Fruit fly (Drosophila melanogaster) whole organism, embryonic: ENCODE data around the gene CG4218.
A peak's percentile ranks its signal among the peaks of the same experiment; 100 is the strongest.

Source experiments
- Asciz ChIP-seq: fragments of 200-800 bp; sonication (Bioruptor generic); optimal IDR thresholded peaks from 2 replicates; lab custom pipeline; 2017; ENCODE audit warnings: missing biosample characterization, mild to moderate bottlenecking, missing genetic modification characterization, missing genetic modification reagents
- B-H1 ChIP-seq: fragments of 200-800 bp; sonication (Bioruptor generic); IDR thresholded peaks from 3 replicates; pipeline ENCODE4 v1.3.6; 2022; ENCODE audit warnings: missing biosample characterization, missing genetic modification characterization
- BtbVII ChIP-seq: fragments of 200-800 bp; sonication (Bioruptor generic); optimal IDR thresholded peaks from 3 replicates; lab custom pipeline; 2017; ENCODE audit warnings: missing biosample characterization, mild to moderate bottlenecking, missing genetic modification characterization
- CG10431 ChIP-seq: fragments of 200-800 bp; sonication (Bioruptor generic); optimal IDR thresholded peaks from 3 replicates; lab custom pipeline; 2018; ENCODE audit warnings: missing biosample characterization, mild to moderate bottlenecking, missing genetic modification characterization
- CG11695 ChIP-seq: fragments of 200-800 bp; sonication (Bioruptor generic); IDR thresholded peaks from 3 replicates; pipeline ENCODE4 v1.3.6; 2022; ENCODE audit warnings: missing biosample characterization, missing genetic modification characterization
- CG11696 ChIP-seq: fragments of 200-800 bp; sonication (Bioruptor generic); IDR thresholded peaks from 2 replicates; pipeline ENCODE4 v1.3.6; 2022; ENCODE audit warnings: missing biosample characterization, missing genetic modification characterization
- CG12236 ChIP-seq: fragments of 200-800 bp; sonication (Bioruptor generic); optimal IDR thresholded peaks from 2 replicates; lab custom pipeline; 2016; ENCODE audit warnings: missing biosample characterization, missing genetic modification characterization
- CG1233 ChIP-seq: fragments of 200-800 bp; sonication (Bioruptor generic); optimal IDR thresholded peaks from 4 replicates; lab custom pipeline; 2018; ENCODE audit warnings: missing biosample characterization, mild to moderate bottlenecking, missing genetic modification characterization
- CG12391 ChIP-seq: fragments of 200-800 bp; sonication (Bioruptor generic); optimal IDR thresholded peaks from 3 replicates; lab custom pipeline; 2018; ENCODE audit warnings: missing biosample characterization, mild to moderate bottlenecking, missing genetic modification characterization, moderate library complexity
- CG13424 ChIP-seq: fragments of 200-800 bp; sonication (Bioruptor generic); optimal IDR thresholded peaks from 2 replicates; lab custom pipeline; 2019; ENCODE audit warnings: missing biosample characterization, mild to moderate bottlenecking, missing genetic modification characterization, moderate library complexity
- CG14667 ChIP-seq: fragments of 200-800 bp; sonication (Bioruptor generic); IDR thresholded peaks from 2 replicates; pipeline ENCODE4 v1.3.6; 2022; ENCODE audit warnings: missing biosample characterization, missing genetic modification characterization
- CG17328 ChIP-seq: fragments of 200-800 bp; sonication (Bioruptor generic); IDR thresholded peaks from 2 replicates; pipeline ENCODE4 v1.3.6; 2022; ENCODE audit warnings: missing biosample characterization, missing genetic modification characterization
- CG17359 ChIP-seq: fragments of 200-800 bp; sonication (Bioruptor generic); optimal IDR thresholded peaks from 3 replicates; lab custom pipeline; 2018; ENCODE audit warnings: missing biosample characterization, mild to moderate bottlenecking, missing genetic modification characterization, moderate library complexity
- CG18619 ChIP-seq: fragments of 200-800 bp; sonication (Bioruptor generic); optimal IDR thresholded peaks from 3 replicates; lab custom pipeline; 2017; ENCODE audit warnings: missing biosample characterization, mild to moderate bottlenecking, missing genetic modification characterization
- CG18764 ChIP-seq: fragments of 200-800 bp; sonication (Bioruptor generic); optimal IDR thresholded peaks from 3 replicates; lab custom pipeline; 2016; ENCODE audit warnings: missing biosample characterization, missing genetic modification characterization
- CG31388 ChIP-seq: fragments of 200-800 bp; sonication (Bioruptor generic); optimal IDR thresholded peaks from 2 replicates; lab custom pipeline; 2016; ENCODE audit warnings: missing biosample characterization, missing genetic modification characterization
- CG31441 ChIP-seq: fragments of 200-800 bp; sonication (Bioruptor generic); IDR thresholded peaks from 2 replicates; pipeline ENCODE4 v1.3.6; 2022; ENCODE audit warnings: missing biosample characterization, missing genetic modification characterization
- CG3163 ChIP-seq: fragments of 200-800 bp; sonication (Bioruptor generic); optimal IDR thresholded peaks from 3 replicates; lab custom pipeline; 2016; ENCODE audit warnings: missing biosample characterization, missing genetic modification characterization
- CG3281 ChIP-seq: fragments of 200-800 bp; sonication (Bioruptor generic); optimal IDR thresholded peaks from 3 replicates; lab custom pipeline; 2017; ENCODE audit warnings: missing biosample characterization, mild to moderate bottlenecking, missing genetic modification characterization
- CG34422 ChIP-seq: fragments of 200-800 bp; sonication (Bioruptor generic); IDR thresholded peaks from 3 replicates; pipeline ENCODE4 v1.3.6; 2022; ENCODE audit warnings: missing biosample characterization, missing genetic modification characterization
- CG42726 ChIP-seq: fragments of 200-800 bp; sonication (Bioruptor generic); IDR thresholded peaks from 2 replicates; pipeline ENCODE4 v1.3.6; 2022; ENCODE audit warnings: missing biosample characterization, missing genetic modification characterization; ENCODE audit not compliant: partially characterized antibody
- CG4360 ChIP-seq: fragments of 200-800 bp; sonication (Bioruptor generic); IDR thresholded peaks from 2 replicates; pipeline ENCODE4 v1.3.6; 2022; ENCODE audit warnings: missing biosample characterization, missing genetic modification characterization
- CG8478 ChIP-seq: fragments of >200 bp; optimal IDR thresholded peaks from 2 replicates; lab custom pipeline; 2018
- CkIIα-i1 ChIP-seq: fragments of 200-800 bp; sonication (Bioruptor generic); IDR thresholded peaks from 2 replicates; pipeline ENCODE4 v1.3.6; 2022; ENCODE audit warnings: missing biosample characterization, missing genetic modification characterization
- Deaf1 ChIP-seq: fragments of 200-800 bp; optimal IDR thresholded peaks from 3 replicates; lab custom pipeline; 2019; ENCODE audit warnings: missing biosample characterization, mild to moderate bottlenecking, missing genetic modification characterization, moderate library complexity
- Dek ChIP-seq: fragments of 200-800 bp; sonication (Bioruptor generic); optimal IDR thresholded peaks from 3 replicates; lab custom pipeline; 2019; ENCODE audit warnings: missing biosample characterization, mild to moderate bottlenecking, missing genetic modification characterization, moderate library complexity
- Doc3 ChIP-seq: fragments of 200-800 bp; sonication (Bioruptor generic); IDR thresholded peaks from 3 replicates; pipeline ENCODE4 v1.3.6; 2022; ENCODE audit warnings: missing biosample characterization, missing genetic modification characterization; ENCODE audit not compliant: partially characterized antibody
- H2.0 ChIP-seq: fragments of 200-800 bp; sonication (Bioruptor generic); IDR thresholded peaks from 2 replicates; pipeline ENCODE4 v1.3.6; 2022; ENCODE audit warnings: missing biosample characterization, missing genetic modification characterization
- Jarid2 ChIP-seq: fragments of 200-800 bp; sonication (Bioruptor generic); optimal IDR thresholded peaks from 3 replicates; lab custom pipeline; 2017; ENCODE audit warnings: mild to moderate bottlenecking, missing biosample characterization, missing genetic modification reagents, missing genetic modification characterization
- Kr ChIP-seq: fragments of 200-800 bp; sonication (Bioruptor generic); optimal IDR thresholded peaks from 2 replicates; lab custom pipeline; 2017; ENCODE audit warnings: missing biosample characterization, mild to moderate bottlenecking, missing genetic modification characterization
- Meics ChIP-seq: fragments of 200-800 bp; sonication (Bioruptor generic); optimal IDR thresholded peaks from 2 replicates; lab custom pipeline; 2017; ENCODE audit warnings: missing biosample characterization, mild to moderate bottlenecking, missing genetic modification characterization
- Mrtf ChIP-seq: fragments of 200-800 bp; sonication (Bioruptor generic); IDR thresholded peaks from 3 replicates; pipeline ENCODE4 v1.3.6; 2022; ENCODE audit warnings: missing biosample characterization, missing genetic modification characterization
- Stat92E ChIP-seq, 3 experiments: fragments of >200 bp in 2 of 3; fragments of 200-800 bp in 1 of 3; sonication (Bioruptor generic) in 1 of 3; optimal IDR thresholded peaks; 2 replicates each; lab custom pipeline; 2017 to 2019; ENCODE audit warnings: missing biosample characterization in 3 of 3, missing genetic modification characterization in 3 of 3, mild to moderate bottlenecking in 1 of 3, moderate library complexity in 1 of 3
- az2 ChIP-seq: fragments of 200-800 bp; sonication (Bioruptor generic); optimal IDR thresholded peaks from 3 replicates; lab custom pipeline; 2016; ENCODE audit warnings: missing biosample characterization, missing genetic modification characterization
- cas ChIP-seq: fragments of 200-800 bp; sonication (Bioruptor generic); IDR thresholded peaks from 2 replicates; pipeline ENCODE4 v1.3.6; 2022; ENCODE audit warnings: missing biosample characterization, missing genetic modification characterization
- dan ChIP-seq: fragments of 200-800 bp; sonication (Bioruptor generic); IDR thresholded peaks from 2 replicates; pipeline ENCODE4 v1.3.6; 2022; ENCODE audit warnings: missing biosample characterization, missing genetic modification characterization
- gro ChIP-seq: fragments of 200-800 bp; sonication (Bioruptor generic); optimal IDR thresholded peaks from 2 replicates; lab custom pipeline; 2016; ENCODE audit warnings: missing biosample characterization, missing genetic modification characterization
- jigr1 ChIP-seq: fragments of 200-800 bp; sonication (Bioruptor generic); IDR thresholded peaks from 3 replicates; pipeline ENCODE4 v1.3.6; 2022; ENCODE audit warnings: missing biosample characterization, missing genetic modification characterization
- mld ChIP-seq: fragments of 200-800 bp; sonication (Bioruptor generic); IDR thresholded peaks from 3 replicates; pipeline ENCODE4 v1.3.6; 2022; ENCODE audit warnings: missing biosample characterization, missing genetic modification characterization; ENCODE audit not compliant: partially characterized antibody
- pnt ChIP-seq: fragments of 200-800 bp; sonication (Bioruptor generic); optimal IDR thresholded peaks from 3 replicates; lab custom pipeline; 2016; ENCODE audit warnings: missing biosample characterization, missing genetic modification characterization
- salm ChIP-seq: fragments of 200-800 bp; sonication (Bioruptor generic); optimal IDR thresholded peaks from 2 replicates; lab custom pipeline; 2018; ENCODE audit warnings: missing biosample characterization, mild to moderate bottlenecking, missing genetic modification characterization
- scrt ChIP-seq: fragments of 200-800 bp; sonication (Bioruptor generic); optimal IDR thresholded peaks from 2 replicates; lab custom pipeline; 2018; ENCODE audit warnings: missing biosample characterization, mild to moderate bottlenecking, missing genetic modification characterization, moderate library complexity
- sens ChIP-seq: fragments of 200-800 bp; sonication (Bioruptor generic); peaks from one replicate; lab custom pipeline; 2016; ENCODE audit warnings: missing biosample characterization, missing genetic modification characterization
- slp2 ChIP-seq: fragments of 200-800 bp; sonication (Bioruptor generic); optimal IDR thresholded peaks from 2 replicates; lab custom pipeline; 2016; ENCODE audit warnings: missing biosample characterization, missing genetic modification characterization
- unpg ChIP-seq: fragments of 200-800 bp; sonication (Bioruptor generic); optimal IDR thresholded peaks from 3 replicates; lab custom pipeline; 2018; ENCODE audit warnings: missing biosample characterization, mild to moderate bottlenecking, missing genetic modification characterization, moderate library complexity
- zfh2 ChIP-seq: fragments of 200-800 bp; sonication (Bioruptor generic); optimal IDR thresholded peaks from 2 replicates; lab custom pipeline; 2016; ENCODE audit warnings: missing biosample characterization, missing genetic modification characterization

Gene CG4218

dm6 chr2L:14598357-14599057 is 49.6 kb upstream of the CG4218 start (continued):
- peak; percentile 27 for TF ChIP-seq CG17359 (tag; lab: Kevin White, UChicago)
- TF ChIP-seq CG12391 (tag; lab: Kevin White, UChicago), result no peak
- TF ChIP-seq mld, result peak; percentile 82
- TF ChIP-seq CG12236, result no peak
- TF ChIP-seq Asciz (GFP tag; lab: Kevin White, UChicago), result no peak
- TF ChIP-seq CG31388 (GFP tag; lab: Kevin White, UChicago), result no peak
- peak; percentile 13 for TF ChIP-seq unpg (GFP tag; lab: Kevin White, UChicago)
- TF ChIP-seq CG13424 (tag; lab: Kevin White, UChicago), result no peak
- no peak for TF ChIP-seq CG14667 (GFP tag; lab: Robert Waterston, UW)
- no peak for TF ChIP-seq CG18764 (GFP tag; lab: Kevin White, UChicago)
- no peak for TF ChIP-seq H2.0 (GFP tag; lab: Robert Waterston, UW)
- no peak for TF ChIP-seq Dek (tag; lab: Kevin White, UChicago)
- no peak for TF ChIP-seq Mrtf (GFP tag; lab: Robert Waterston, UW)
- TF ChIP-seq Kr (GFP tag; lab: Kevin White, UChicago), result no peak
- peak; percentile 88 for TF ChIP-seq CG42726
- no peak for TF ChIP-seq CG31441
- no peak for TF ChIP-seq CG10431 (GFP tag; lab: Kevin White, UChicago)
- TF ChIP-seq pnt (GFP tag; lab: Kevin White, UChicago), result no peak
- TF ChIP-seq B-H1 (GFP tag; lab: Robert Waterston, UW), result no peak
- no peak for TF ChIP-seq CG18619 (GFP tag; lab: Kevin White, UChicago)
- peak; percentile 45; the same call in 1 of the 3 replicates for TF ChIP-seq Doc3 (GFP tag; lab: Robert Waterston, UW)
- no peak for TF ChIP-seq scrt (GFP tag; lab: Kevin White, UChicago)
- TF ChIP-seq cas, result no peak
- TF ChIP-seq dan (GFP tag; lab: Robert Waterston, UW), result no peak
- no peak for TF ChIP-seq CG17328 (GFP tag; lab: Robert Waterston, UW)
- no peak for TF ChIP-seq CG11695 (GFP tag; lab: Robert Waterston, UW)
- TF ChIP-seq sens (GFP tag; lab: Kevin White, UChicago), result peak; percentile 65
- TF ChIP-seq BtbVII, result no peak
- peak; percentile 5 for TF ChIP-seq Deaf1 (tag; lab: Kevin White, UChicago)
- TF ChIP-seq CG8478 (lab: Kevin White, UChicago), result no peak
- TF ChIP-seq gro (GFP tag; lab: Kevin White, UChicago), result no peak
- no peak for TF ChIP-seq zfh2
- no peak for TF ChIP-seq Jarid2
- TF ChIP-seq Meics (GFP tag; lab: Kevin White, UChicago), result no peak
- TF ChIP-seq az2 (GFP tag; lab: Kevin White, UChicago), result no peak
- no peak for TF ChIP-seq CG34422 (GFP tag; lab: Robert Waterston, UW)
- no peak for TF ChIP-seq jigr1
- TF ChIP-seq CG11696 (GFP tag; lab: Robert Waterston, UW), result no peak
- no peak for TF ChIP-seq salm (tag; lab: Kevin White, UChicago)
- no peak for TF ChIP-seq CG3281
- no peak for TF ChIP-seq CG4360 (GFP tag; lab: Robert Waterston, UW)
- TF ChIP-seq Stat92E (GFP tag; optimal IDR thresholded peaks at IDR 0.05; lab: Kevin White, UChicago), result peak in 1 of 3 experiments; percentile 37
- no peak for TF ChIP-seq slp2 (GFP tag; lab: Kevin White, UChicago)
- no peak for TF ChIP-seq CG3163
- no peak for TF ChIP-seq CkIIα-i1 (GFP tag; lab: Robert Waterston, UW)
- TF ChIP-seq CG1233 (GFP tag; lab: Kevin White, UChicago), result no peak
- TF ChIP-seq, all 482 proteins: peak for 72
